Fruit fly (Drosophila melanogaster): ENCODE measurements around the gene CG6664.

CG6664 gene

DNA sequence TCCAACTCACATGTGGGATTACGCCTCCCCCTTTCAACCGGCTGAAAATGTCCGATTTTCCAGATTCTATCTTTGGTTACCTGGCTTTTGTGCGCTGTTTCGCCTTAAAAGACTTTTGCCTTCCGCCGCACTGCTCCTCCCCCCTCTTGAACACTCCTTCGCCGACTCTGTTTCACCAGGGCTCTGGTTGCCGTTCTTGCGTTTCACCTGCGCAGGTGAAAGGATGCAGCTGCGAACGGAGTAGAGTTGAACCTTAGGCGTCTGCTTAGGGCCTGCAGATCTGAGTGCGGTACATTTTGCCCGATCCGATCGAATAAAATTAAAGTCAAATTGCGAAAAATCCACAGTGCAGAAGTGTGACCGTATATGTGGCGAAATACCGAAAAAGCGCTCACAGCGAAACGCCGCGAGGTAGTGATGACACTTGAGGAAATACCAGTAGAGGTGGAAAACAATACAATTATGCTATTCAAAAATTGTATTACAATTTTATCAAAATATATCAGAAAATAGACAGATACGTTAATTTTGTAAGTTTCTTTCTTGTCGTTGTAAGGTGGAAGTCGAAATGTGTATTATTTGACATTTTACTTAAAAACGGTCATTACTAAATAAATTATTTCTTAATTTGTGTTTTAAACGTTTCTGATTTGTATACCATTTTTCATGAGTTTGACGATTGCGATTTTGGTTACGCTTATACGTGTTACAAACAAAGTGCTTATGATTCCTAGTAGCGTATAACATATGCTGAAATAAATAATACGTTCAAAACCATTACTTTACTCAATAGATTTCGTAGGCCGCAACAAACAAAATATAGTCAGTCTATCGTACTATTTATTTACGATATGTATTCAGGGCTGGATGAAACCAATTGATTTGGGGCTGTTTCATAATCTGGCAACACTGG lies at the start of gene CG6664, which contains the start of gene CG7728:
TSS of gene CG6664 (minus strand) at position 518 of the 913 bp plus-strand sequence.
TSS of gene CG7728 (plus strand) at position 874 of the 913 bp plus-strand sequence.
- TF ChIP-seq CTCF (optimal IDR thresholded peaks at IDR 0.05) (no peak), CG8478 (optimal IDR thresholded peaks at IDR 0.05) (no peak)

DNA sequence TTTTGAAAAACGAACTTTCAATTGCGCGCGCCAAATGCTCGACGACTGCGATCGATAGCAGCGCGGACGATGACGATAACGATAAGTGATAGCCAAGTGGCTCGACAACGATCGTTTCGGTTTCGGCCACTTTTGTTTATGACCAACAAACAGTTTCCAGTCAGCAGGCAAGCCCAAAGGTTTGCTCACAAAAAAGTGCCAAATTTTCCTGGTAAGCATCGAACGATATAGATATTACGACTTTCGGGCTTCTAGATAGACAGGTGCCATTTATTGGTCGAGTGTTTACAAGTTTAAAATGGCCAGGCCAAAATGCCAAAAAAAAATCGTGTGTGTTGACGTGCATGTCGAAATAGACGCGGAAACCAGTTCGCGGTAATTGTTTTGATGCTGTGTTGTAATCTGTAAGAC lies 39.5 kb upstream of the CG6664 start, which contains the start of gene CG7724:
TSS of gene CG7724 (plus strand) at position 147 of the 411 bp plus-strand sequence.
- TF ChIP-seq CTCF (optimal IDR thresholded peaks at IDR 0.05) (no peak), CG8478 (optimal IDR thresholded peaks at IDR 0.05) (no peak)

DNA sequence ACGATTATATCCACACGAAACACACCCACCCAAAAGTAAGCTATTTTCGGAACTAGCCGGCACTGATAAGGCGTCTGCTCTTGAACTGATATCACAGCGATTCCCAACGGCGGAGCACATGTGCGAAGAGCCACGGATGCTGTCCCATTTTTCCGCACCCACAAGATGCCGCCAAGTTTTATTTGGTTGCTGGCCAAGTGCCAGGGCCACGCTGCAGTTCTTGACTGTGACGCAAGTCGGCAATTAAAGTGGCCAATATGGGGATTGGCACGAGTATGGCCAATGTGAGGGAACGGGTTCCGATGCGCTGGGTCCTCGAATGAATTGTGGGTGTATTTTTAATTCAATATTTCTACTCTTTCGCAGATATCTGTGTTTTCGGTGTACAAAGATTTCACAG lies 38.0 kb upstream of the CG6664 start:
- TF ChIP-seq CG8478 (optimal IDR thresholded peaks at IDR 0.05): no peak
- no peak for TF ChIP-seq CTCF (optimal IDR thresholded peaks at IDR 0.05)

DNA sequence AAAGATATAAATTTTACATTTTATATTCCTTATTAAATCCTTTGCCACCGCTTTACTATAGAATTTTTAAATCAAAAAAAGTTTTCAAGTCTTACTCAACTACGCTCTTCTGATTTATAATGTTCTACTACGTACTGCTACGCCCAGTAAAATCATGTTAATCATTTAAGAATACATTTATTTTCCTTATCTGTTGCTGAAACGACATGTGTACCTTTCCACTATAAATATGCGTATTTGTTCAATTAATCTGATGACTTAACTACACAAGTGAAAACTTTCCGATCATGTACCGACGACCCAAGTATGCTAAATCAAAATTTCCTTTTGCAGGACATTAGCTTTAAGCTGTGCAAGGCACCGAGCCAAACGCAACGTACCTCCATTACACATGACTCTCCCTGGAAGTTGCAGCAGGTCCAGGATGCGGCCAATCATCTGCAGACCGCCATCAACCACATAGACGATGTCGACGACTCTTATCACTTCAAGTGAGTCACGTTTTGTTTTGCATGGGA lies 36.5 kb upstream of the CG6664 start:
- TF ChIP-seq CTCF (optimal IDR thresholded peaks at IDR 0.05) (no peak), CG8478 (optimal IDR thresholded peaks at IDR 0.05) (no peak)

DNA sequence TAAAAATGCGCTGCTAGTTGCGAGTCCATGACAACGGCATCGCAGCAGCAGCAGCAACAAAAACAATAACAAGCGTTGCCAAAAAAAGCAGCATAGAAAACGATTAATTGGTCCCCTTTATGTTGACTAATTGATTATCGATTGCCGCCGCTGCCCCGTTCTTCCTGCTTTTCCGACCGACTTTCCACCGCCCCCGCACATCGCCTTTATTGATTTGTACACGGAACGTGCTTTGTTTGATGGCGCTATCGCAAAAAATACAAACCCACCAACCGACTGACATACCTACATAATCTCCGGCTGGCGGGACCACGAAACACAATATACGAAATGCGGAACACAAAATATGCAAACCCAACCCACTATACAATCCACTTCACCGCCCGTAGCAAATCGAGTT lies 35.5 kb upstream of the CG6664 start:
- TF ChIP-seq CTCF (optimal IDR thresholded peaks at IDR 0.05) (no peak), CG8478 (optimal IDR thresholded peaks at IDR 0.05) (no peak)

DNA sequence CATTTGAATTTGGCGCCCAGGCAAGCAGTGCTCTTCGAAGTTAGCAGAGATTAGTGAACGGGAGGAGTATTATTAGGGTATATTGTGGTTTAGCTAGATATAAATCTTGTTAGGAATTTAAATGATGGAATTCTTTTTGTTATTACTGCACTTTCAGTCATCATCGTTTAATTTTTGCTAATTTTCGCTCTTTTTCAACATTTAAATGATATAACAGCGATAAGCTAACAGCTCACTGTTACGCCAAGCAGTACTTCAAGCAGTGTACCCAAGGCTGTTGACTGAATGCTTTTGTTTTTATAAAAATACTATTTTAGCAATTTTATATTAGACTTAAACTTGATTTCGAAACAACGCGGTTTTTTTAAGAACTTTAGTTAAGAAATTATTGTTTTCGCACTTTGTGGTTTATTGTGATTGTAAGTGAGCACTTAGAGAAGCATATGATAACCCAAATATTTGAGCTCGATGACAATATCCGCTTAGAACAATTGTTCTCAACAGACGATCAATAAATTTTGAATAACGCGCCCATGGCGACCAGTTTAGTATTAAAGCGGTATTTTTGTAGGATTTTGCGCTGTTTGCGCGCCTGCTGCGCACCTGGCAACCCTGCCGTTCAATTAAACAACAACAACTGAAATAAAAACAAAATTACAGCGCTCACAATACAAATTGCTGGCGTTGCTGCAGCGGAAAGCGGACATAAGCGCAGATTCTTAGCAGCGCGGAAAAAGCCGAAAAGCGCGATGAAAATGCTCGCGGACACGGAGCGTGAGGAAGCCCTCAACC lies 34.9 kb upstream of the CG6664 start:
- no peak for TF ChIP-seq CTCF (optimal IDR thresholded peaks at IDR 0.05)
- no peak for TF ChIP-seq CG8478 (optimal IDR thresholded peaks at IDR 0.05)

DNA sequence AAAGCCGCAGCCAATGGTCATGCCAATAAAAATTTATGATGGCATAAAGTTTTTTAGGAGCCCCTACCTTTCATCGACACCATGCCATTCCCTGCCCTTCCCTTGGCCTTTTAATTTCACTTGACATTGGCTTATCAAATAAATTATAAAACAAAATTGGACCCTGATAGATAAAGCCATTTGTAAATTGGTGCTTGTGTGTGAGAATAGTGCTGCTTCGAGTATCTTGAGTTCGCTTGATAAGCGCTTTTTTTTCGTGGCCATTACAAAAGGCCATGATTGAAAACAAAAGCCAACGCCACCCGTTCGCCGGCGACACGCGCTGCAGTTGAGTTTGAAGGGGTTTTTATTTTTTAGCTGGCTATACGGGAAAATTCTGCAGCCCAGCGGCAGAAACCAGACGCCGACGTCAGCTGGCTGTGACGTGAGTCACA lies 33.9 kb upstream of the CG6664 start:
- TF ChIP-seq CG8478 (optimal IDR thresholded peaks at IDR 0.05) (no peak), CTCF (optimal IDR thresholded peaks at IDR 0.05) (no peak)

DNA sequence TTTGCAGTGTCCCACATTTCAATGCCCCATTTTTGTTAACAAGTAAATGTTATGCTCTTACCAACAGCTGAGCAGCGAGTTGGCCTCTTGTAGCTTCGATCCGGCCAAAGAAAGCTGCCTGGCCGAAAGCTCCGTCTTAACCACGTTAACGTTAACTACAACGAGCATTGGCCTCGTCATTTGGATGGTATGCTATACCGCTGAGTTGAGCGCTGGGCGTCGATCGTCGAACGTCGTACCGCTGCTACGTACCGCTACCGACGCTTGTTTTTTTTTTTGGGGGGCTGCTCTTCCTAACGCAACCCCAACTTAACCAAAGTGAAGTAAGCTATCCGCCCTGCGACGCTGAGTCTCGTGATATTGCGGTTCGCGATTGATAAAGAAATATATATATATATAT lies 33.3 kb upstream of the CG6664 start, which contains the start of gene rogdi:
TSS of gene rogdi (plus strand) at position 199 of the 400 bp plus-strand sequence.
- no peak for TF ChIP-seq CG8478 (optimal IDR thresholded peaks at IDR 0.05)
- no peak for TF ChIP-seq CTCF (optimal IDR thresholded peaks at IDR 0.05)

DNA sequence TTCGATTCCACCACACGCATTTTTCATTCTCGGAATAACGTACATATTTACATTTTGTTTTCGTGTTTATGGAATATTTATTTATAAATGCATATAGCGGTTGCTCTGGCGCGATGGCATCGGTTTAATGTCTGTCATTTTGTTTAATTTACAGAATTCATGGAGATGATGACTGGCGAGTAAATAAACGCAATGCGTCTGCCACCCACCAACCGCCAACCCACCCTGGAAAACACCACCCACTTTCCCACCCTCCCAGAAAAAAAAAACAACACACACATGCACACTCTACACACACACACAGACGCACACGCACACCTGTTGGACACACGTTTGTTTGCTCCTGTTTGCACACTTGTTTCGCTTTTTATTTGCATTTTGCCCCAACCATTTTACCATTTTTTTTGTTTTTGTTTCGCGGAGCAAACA lies 31.8 kb upstream of the CG6664 start:
- TF ChIP-seq CTCF (optimal IDR thresholded peaks at IDR 0.05) (no peak), CG8478 (optimal IDR thresholded peaks at IDR 0.05) (no peak)

DNA sequence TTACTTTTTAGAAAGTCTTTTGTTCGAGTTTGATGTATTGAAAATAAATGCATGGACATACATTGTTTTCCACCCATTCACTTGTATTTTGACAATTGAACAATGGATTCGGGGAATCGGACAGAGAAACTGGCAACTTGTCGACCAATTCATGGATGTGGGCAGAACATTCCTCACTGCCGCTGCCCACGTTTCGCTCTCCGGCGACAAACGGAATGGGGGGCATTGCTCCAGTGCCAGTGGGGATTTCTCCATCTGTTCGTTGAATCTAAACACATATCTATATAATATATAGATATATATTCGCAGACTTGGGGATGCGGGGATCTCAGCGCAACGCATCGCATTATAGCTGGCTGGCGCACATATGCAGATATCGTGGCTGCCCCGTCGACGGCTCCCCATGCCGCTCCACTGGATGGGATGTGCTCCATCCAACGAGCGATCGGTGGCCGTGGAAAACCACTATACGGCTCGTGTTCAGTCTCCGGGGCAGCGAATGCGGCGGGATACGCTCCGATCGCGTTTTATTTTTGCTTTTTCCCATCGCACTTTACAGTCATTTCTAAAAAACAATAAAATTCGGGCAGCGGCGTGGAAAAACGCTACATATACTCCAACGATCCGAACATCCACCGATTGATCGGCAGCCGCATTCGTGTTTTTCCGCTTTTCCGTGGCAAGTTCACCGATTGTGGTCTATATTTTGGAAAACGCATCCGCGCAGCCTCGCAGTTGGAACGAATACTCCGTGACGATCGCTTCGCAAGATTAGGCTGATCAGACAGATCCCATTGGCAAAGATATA lies 29.7 kb upstream of the CG6664 start, which contains the start of gene TpnC73F:
TSS of gene TpnC73F (plus strand) at position 633 of the 808 bp plus-strand sequence.
- TF ChIP-seq CTCF (optimal IDR thresholded peaks at IDR 0.05) (no peak), CG8478 (optimal IDR thresholded peaks at IDR 0.05) (no peak)

DNA sequence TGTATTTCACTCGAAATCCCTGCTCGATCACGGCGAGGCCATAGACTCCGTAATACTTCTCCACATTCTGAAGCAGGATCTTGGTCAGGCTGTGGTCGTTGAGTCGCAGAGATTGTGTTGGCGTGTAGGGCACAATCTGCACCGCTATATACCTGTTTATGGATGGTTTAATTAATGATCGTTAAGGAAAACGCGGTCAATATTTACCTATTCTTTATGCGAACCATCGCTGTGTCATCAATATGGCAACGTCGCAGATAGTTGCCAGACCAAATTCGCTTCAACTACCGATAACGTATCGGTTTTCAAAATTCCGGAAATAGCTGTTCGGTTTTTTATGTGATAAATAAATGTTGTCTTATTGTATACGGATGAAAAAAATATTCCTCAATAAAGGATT lies 28.8 kb upstream of the CG6664 start, which contains the start of gene Pop5:
TSS of gene Pop5 (minus strand) at position 240 of the 400 bp plus-strand sequence.
- TF ChIP-seq CTCF (optimal IDR thresholded peaks at IDR 0.05) (no peak), CG8478 (optimal IDR thresholded peaks at IDR 0.05) (no peak)

DNA sequence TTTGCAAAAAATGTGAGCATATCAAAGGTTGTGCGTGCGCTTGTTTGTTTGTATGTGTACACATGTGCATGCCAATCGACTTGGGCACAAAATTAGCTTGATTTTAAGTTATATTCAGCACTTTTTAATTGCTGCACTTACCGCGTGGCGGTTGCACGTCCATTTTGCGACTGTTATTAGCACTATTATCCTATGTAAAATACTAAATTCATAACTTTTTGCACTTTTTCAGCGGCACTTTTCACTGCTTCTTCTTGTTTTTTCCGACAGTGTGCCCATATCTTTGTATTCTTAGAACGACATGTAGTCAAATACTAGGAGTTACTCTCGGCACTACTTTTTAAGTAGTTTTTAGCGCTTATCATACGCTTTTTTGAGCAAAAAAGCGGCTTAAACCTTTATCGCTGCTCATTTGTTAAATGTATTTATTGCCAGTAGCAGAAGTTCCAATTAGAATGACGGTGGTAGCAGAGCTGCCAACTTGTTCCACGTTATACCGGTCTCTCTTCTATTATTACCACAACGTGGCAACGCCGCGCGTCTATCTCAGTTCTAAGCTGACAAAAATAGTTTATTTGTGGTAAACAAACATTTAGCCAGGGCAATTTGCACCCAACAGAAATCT lies 26.4 kb upstream of the CG6664 start, which contains the start of the genes scaf6 and Papst2:
TSS of gene scaf6 (minus strand) at position 278 of the 625 bp plus-strand sequence.
TSS of gene Papst2 (plus strand) at position 501 of the 625 bp plus-strand sequence.
- TF ChIP-seq CG8478 (optimal IDR thresholded peaks at IDR 0.05) (no peak), CTCF (optimal IDR thresholded peaks at IDR 0.05) (peak; percentile 1 to 14)

DNA sequence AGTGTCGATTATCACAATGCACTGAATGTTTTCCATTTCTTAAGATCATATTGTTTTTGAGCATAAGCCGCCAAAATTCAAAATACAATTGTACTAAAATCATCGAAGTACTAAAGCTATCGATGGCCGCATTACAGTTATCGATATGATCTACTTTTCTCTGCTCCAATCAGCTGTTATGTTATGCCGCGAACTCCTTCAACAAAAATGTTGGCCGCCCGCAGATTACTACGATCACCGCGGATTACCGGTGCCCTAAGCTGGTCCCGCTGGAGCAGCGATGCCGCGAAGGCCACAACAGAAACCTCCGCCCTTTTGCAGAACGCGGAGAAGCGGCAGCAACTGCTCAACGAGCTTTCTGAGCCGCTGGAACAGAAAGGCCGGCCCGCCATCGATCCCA lies 19.5 kb upstream of the CG6664 start, which contains the start of gene beg:
TSS of gene beg (plus strand) at position 177 of the 400 bp plus-strand sequence.
- TF ChIP-seq CTCF (optimal IDR thresholded peaks at IDR 0.05) (no peak), CG8478 (optimal IDR thresholded peaks at IDR 0.05) (no peak)

Data from S2 (cell line).